Fruit fly (Drosophila melanogaster): ENCODE results near the gene CG13312.
A peak's percentile ranks its signal among the peaks of the same experiment; 100 is the strongest.

The CG13312 gene

dm6 chr3L:8824403-8825029 is 17.5 kb upstream of the CG13312 start (continued):
- TF ChIP-seq row (GFP tag; IDR thresholded peaks at IDR 0.05) (no peak; the same call in 2 of the 3 replicates), CG17612 (GFP tag; IDR thresholded peaks at IDR 0.05) (no peak), cg (GFP tag; optimal IDR thresholded peaks at IDR 0.05) (peak; percentile 39), dan (GFP tag; IDR thresholded peaks at IDR 0.05) (no peak), Mrtf (GFP tag; IDR thresholded peaks at IDR 0.05) (no peak), CG2889 (GFP tag; IDR thresholded peaks at IDR 0.05) (no peak), CG5180 (GFP tag; optimal IDR thresholded peaks at IDR 0.05) (no peak), cas (GFP tag; IDR thresholded peaks at IDR 0.05) (no peak), sens (GFP tag) (peak; percentile 68), zfh1 (GFP tag; IDR thresholded peaks at IDR 0.05) (peak; percentile 19; the same call in 1 of the 3 replicates), grn (GFP tag; optimal IDR thresholded peaks at IDR 0.05) (no peak), nerfin-1 (tag; optimal IDR thresholded peaks at IDR 0.05) (peak; percentile 42), Neu2 (GFP tag; optimal IDR thresholded peaks at IDR 0.05; ENCODE audit: borderline replicate concordance) (no peak), ro (GFP tag; IDR thresholded peaks at IDR 0.05) (no peak), CG1603 (tag; optimal IDR thresholded peaks at IDR 0.05) (peak; percentile 10), CG8359 (GFP tag; optimal IDR thresholded peaks at IDR 0.05; ENCODE audit: borderline replicate concordance) (no peak), Awh (GFP tag; IDR thresholded peaks at IDR 0.05) (no peak), TFAM (GFP tag; optimal IDR thresholded peaks at IDR 0.05) (no peak), Med (GFP tag) (peak; percentile 66), Sin3A (optimal IDR thresholded peaks at IDR 0.05) (no peak), Nf-YA (GFP tag; IDR thresholded peaks at IDR 0.05) (no peak), Hr3 (GFP tag; optimal IDR thresholded peaks at IDR 0.05) (no peak), Oli (tag; optimal IDR thresholded peaks at IDR 0.05) (no peak), ewg (GFP tag; optimal IDR thresholded peaks at IDR 0.05) (no peak), CG8290 (GFP tag; optimal IDR thresholded peaks at IDR 0.05) (no peak), CG8290 (tag; optimal IDR thresholded peaks at IDR 0.05) (no peak), sna (GFP tag; IDR thresholded peaks at IDR 0.05; ENCODE audit: partially characterized antibody) (no peak), schlank (tag; optimal IDR thresholded peaks at IDR 0.05) (no peak), CG7839 (tag; optimal IDR thresholded peaks at IDR 0.05) (no peak), zf30C (GFP tag; optimal IDR thresholded peaks at IDR 0.05) (peak; percentile 74), Pdp1 (GFP tag; optimal IDR thresholded peaks at IDR 0.05) (no peak), CG10267 (tag; optimal IDR thresholded peaks at IDR 0.05) (no peak), kni (GFP tag; optimal IDR thresholded peaks at IDR 0.05) (no peak), CG1792 (GFP tag; optimal IDR thresholded peaks at IDR 0.05) (no peak), Drgx (GFP tag; IDR thresholded peaks at IDR 0.05) (no peak), Opbp (GFP tag; IDR thresholded peaks at IDR 0.05; ENCODE audit: partially characterized antibody) (no peak; the same call in 2 of the 3 replicates), vvl (GFP tag; IDR thresholded peaks at IDR 0.05) (0 out of 2 replicates have a peak, but pooled peaks have one; percentile 6), CG30403 (GFP tag; optimal IDR thresholded peaks at IDR 0.05) (no peak), CG33213 (GFP tag; optimal IDR thresholded peaks at IDR 0.05) (no peak), CG16813 (GFP tag; IDR thresholded peaks at IDR 0.05; ENCODE audit: partially characterized antibody) (0 out of 3 replicates have a peak, but pooled peaks have one; percentile 2), CG31224 (GFP tag; IDR thresholded peaks at IDR 0.05) (no peak), CG5245 (GFP tag; optimal IDR thresholded peaks at IDR 0.05) (no peak), pros (GFP tag; optimal IDR thresholded peaks at IDR 0.05) (no peak), Stat92E (GFP tag; optimal IDR thresholded peaks at IDR 0.05) (peak in 1 of 3 experiments; percentile 2), Abd-B (GFP tag; optimal IDR thresholded peaks at IDR 0.05) (no peak), H2.0 (GFP tag; IDR thresholded peaks at IDR 0.05) (no peak), ash1 (GFP tag; optimal IDR thresholded peaks at IDR 0.05) (no peak), gt (GFP tag; IDR thresholded peaks at IDR 0.05) (no peak), Meics (GFP tag; optimal IDR thresholded peaks at IDR 0.05) (no peak)
